Fruit fly (Drosophila melanogaster) whole organism, embryonic: ENCODE data around the gene mRpL10.

Experiments
- B-H2 ChIP-seq: fragments of 200-800 bp; sonication (Bioruptor generic); optimal IDR thresholded peaks from 2 replicates; lab custom pipeline; 2018; ENCODE audit warnings: missing biosample characterization, mild to moderate bottlenecking, missing genetic modification characterization
- CG12071 ChIP-seq: fragments of 200-800 bp; sonication (Bioruptor generic); optimal IDR thresholded peaks from 3 replicates; lab custom pipeline; 2018; ENCODE audit warnings: missing biosample characterization, mild to moderate bottlenecking, missing genetic modification characterization
- CG1233 ChIP-seq: fragments of 200-800 bp; sonication (Bioruptor generic); optimal IDR thresholded peaks from 4 replicates; lab custom pipeline; 2018; ENCODE audit warnings: missing biosample characterization, mild to moderate bottlenecking, missing genetic modification characterization
- CG13296 ChIP-seq: fragments of 200-800 bp; sonication (Bioruptor generic); optimal IDR thresholded peaks from 3 replicates; lab custom pipeline; 2018; ENCODE audit warnings: missing biosample characterization, mild to moderate bottlenecking, missing genetic modification characterization
- CG13894 ChIP-seq: fragments of 200-800 bp; sonication (Bioruptor generic); optimal IDR thresholded peaks from 3 replicates; lab custom pipeline; 2018; ENCODE audit warnings: missing biosample characterization, mild to moderate bottlenecking, missing genetic modification characterization, moderate library complexity
- CG15269 ChIP-seq: fragments of 200-800 bp; sonication (Bioruptor generic); optimal IDR thresholded peaks from 2 replicates; lab custom pipeline; 2018; ENCODE audit warnings: missing biosample characterization, mild to moderate bottlenecking, missing genetic modification characterization, moderate library complexity
- CG15601 ChIP-seq: fragments of 200-800 bp; sonication (Bioruptor generic); optimal IDR thresholded peaks from 3 replicates; lab custom pipeline; 2019; ENCODE audit warnings: missing biosample characterization, mild to moderate bottlenecking, missing genetic modification characterization, moderate library complexity
- CG16779 ChIP-seq: fragments of 200-800 bp; sonication (Bioruptor generic); IDR thresholded peaks from 2 replicates; pipeline ENCODE4 v1.3.6; 2022; ENCODE audit warnings: missing biosample characterization, missing genetic modification characterization
- CG16815 ChIP-seq: fragments of 200-800 bp; sonication (Bioruptor generic); optimal IDR thresholded peaks from 3 replicates; lab custom pipeline; 2017; ENCODE audit warnings: missing biosample characterization, mild to moderate bottlenecking, missing genetic modification characterization
- CG17568 ChIP-seq: fragments of 200-800 bp; sonication (Bioruptor generic); optimal IDR thresholded peaks from 2 replicates; lab custom pipeline; 2018; ENCODE audit warnings: missing biosample characterization, mild to moderate bottlenecking, missing genetic modification characterization, moderate library complexity
- CG2678 ChIP-seq: fragments of 200-800 bp; sonication (Bioruptor generic); optimal IDR thresholded peaks from 3 replicates; lab custom pipeline; 2019; ENCODE audit warnings: missing biosample characterization, mild to moderate bottlenecking, missing genetic modification characterization, moderate library complexity
- CG2712 ChIP-seq: fragments of 200-800 bp; optimal IDR thresholded peaks from 3 replicates; lab custom pipeline; 2019; ENCODE audit warnings: missing biosample characterization, mild to moderate bottlenecking, missing genetic modification characterization, moderate library complexity
- CG3281 ChIP-seq: fragments of 200-800 bp; sonication (Bioruptor generic); optimal IDR thresholded peaks from 3 replicates; lab custom pipeline; 2017; ENCODE audit warnings: missing biosample characterization, mild to moderate bottlenecking, missing genetic modification characterization
- CG4360 ChIP-seq: fragments of 200-800 bp; sonication (Bioruptor generic); IDR thresholded peaks from 2 replicates; pipeline ENCODE4 v1.3.6; 2022; ENCODE audit warnings: missing biosample characterization, missing genetic modification characterization
- CG6765 ChIP-seq: fragments of 200-800 bp; sonication (Bioruptor generic); optimal IDR thresholded peaks from 3 replicates; lab custom pipeline; 2017; ENCODE audit warnings: missing biosample characterization, mild to moderate bottlenecking, missing genetic modification characterization
- CG7987 ChIP-seq: fragments of 200-800 bp; sonication (Bioruptor generic); optimal IDR thresholded peaks from 2 replicates; lab custom pipeline; 2018; ENCODE audit warnings: missing biosample characterization, mild to moderate bottlenecking, missing genetic modification characterization, moderate library complexity
- CG8290 ChIP-seq, 3 experiments: fragments of 200-800 bp; sonication (Bioruptor generic); optimal IDR thresholded peaks; 2 replicates each; lab custom pipeline; 2016 to 2019; ENCODE audit warnings: missing biosample characterization in 3 of 3, missing genetic modification characterization in 3 of 3, mild to moderate bottlenecking in 2 of 3, moderate library complexity in 1 of 3
- CG9797 ChIP-seq: fragments of 200-800 bp; sonication (Bioruptor generic); optimal IDR thresholded peaks from 3 replicates; lab custom pipeline; 2018; ENCODE audit warnings: missing biosample characterization, mild to moderate bottlenecking, missing genetic modification characterization
- Dbx ChIP-seq: fragments of 200-800 bp; sonication (Bioruptor generic); IDR thresholded peaks from 3 replicates; pipeline ENCODE4 v1.3.6; 2022; ENCODE audit warnings: missing biosample characterization, missing genetic modification characterization
- Dek ChIP-seq: fragments of 200-800 bp; sonication (Bioruptor generic); optimal IDR thresholded peaks from 3 replicates; lab custom pipeline; 2019; ENCODE audit warnings: missing biosample characterization, mild to moderate bottlenecking, missing genetic modification characterization, moderate library complexity
- E2f1 ChIP-seq: fragments of 200-800 bp; sonication (Bioruptor generic); IDR thresholded peaks from 2 replicates; pipeline ENCODE4 v1.3.6; 2022; ENCODE audit warnings: missing biosample characterization, missing genetic modification characterization
- Eip74EF ChIP-seq, 2 experiments: fragments of 200-800 bp in 1 of 2; fragments of >200 bp in 1 of 2; sonication (Bioruptor generic) in 1 of 2; optimal IDR thresholded peaks; 2 replicates each; lab custom pipeline; 2017 to 2019; ENCODE audit warnings: missing biosample characterization in 2 of 2, missing genetic modification characterization in 2 of 2, mild to moderate bottlenecking in 1 of 2, moderate library complexity in 1 of 2
- Fer3 ChIP-seq: fragments of 200-800 bp; sonication (Bioruptor generic); optimal IDR thresholded peaks from 2 replicates; lab custom pipeline; 2018; ENCODE audit warnings: missing biosample characterization, mild to moderate bottlenecking, missing genetic modification characterization, moderate library complexity
- Kr ChIP-seq: fragments of 200-800 bp; sonication (Bioruptor generic); optimal IDR thresholded peaks from 2 replicates; lab custom pipeline; 2017; ENCODE audit warnings: missing biosample characterization, mild to moderate bottlenecking, missing genetic modification characterization
- Med ChIP-seq: fragments of 200-800 bp; sonication (Bioruptor generic); peaks from one replicate; lab custom pipeline; 2016; ENCODE audit warnings: missing biosample characterization, missing genetic modification characterization, mild to moderate bottlenecking, inconsistent platforms, moderate library complexity
- NC2α ChIP-seq: fragments of 200-800 bp; sonication (Bioruptor generic); optimal IDR thresholded peaks from 2 replicates; lab custom pipeline; 2016; ENCODE audit warnings: missing biosample characterization, missing genetic modification characterization
- abd-A ChIP-seq: fragments of 200-800 bp; sonication (Bioruptor generic); optimal IDR thresholded peaks from 3 replicates; lab custom pipeline; 2019; ENCODE audit warnings: missing biosample characterization, mild to moderate bottlenecking, missing genetic modification characterization, moderate library complexity
- caup ChIP-seq: fragments of 200-800 bp; sonication (Bioruptor generic); optimal IDR thresholded peaks from 3 replicates; lab custom pipeline; 2017; ENCODE audit warnings: missing biosample characterization, mild to moderate bottlenecking, missing genetic modification characterization, moderate library complexity; ENCODE audit not compliant: severe bottlenecking
- chinmo ChIP-seq: fragments of 200-800 bp; sonication (Bioruptor generic); IDR thresholded peaks from 4 replicates; pipeline ENCODE4 v1.3.6; 2022; ENCODE audit warnings: missing biosample characterization, missing genetic modification characterization; ENCODE audit not compliant: partially characterized antibody
- croc ChIP-seq: fragments of 200-800 bp; sonication (Bioruptor generic); conservative IDR thresholded peaks from 3 replicates; pipeline ENCODE4 v1.3.6; 2022; ENCODE audit warnings: missing biosample characterization, missing genetic modification characterization
- eve ChIP-seq, 2 experiments: fragments of >200 bp; optimal IDR thresholded peaks; 2 replicates each; lab custom pipeline; 2017; ENCODE audit warnings: missing biosample characterization in 2 of 2, missing genetic modification characterization in 2 of 2
- fd64A ChIP-seq: fragments of 200-800 bp; sonication (Bioruptor generic); optimal IDR thresholded peaks from 3 replicates; lab custom pipeline; 2018; ENCODE audit warnings: missing biosample characterization, mild to moderate bottlenecking, missing genetic modification characterization
- jumu ChIP-seq: fragments of 200-800 bp; sonication (Bioruptor generic); optimal IDR thresholded peaks from 3 replicates; lab custom pipeline; 2016; ENCODE audit warnings: missing biosample characterization, missing genetic modification characterization
- lbe ChIP-seq: fragments of 200-800 bp; sonication (Bioruptor generic); optimal IDR thresholded peaks from 2 replicates; lab custom pipeline; 2016; ENCODE audit warnings: missing biosample characterization, mild to moderate bottlenecking, missing genetic modification characterization
- pan ChIP-seq, 4 experiments: fragments of >200 bp in 3 of 4; fragments of 200-800 bp in 1 of 4; sonication (Bioruptor generic) in 1 of 4; optimal IDR thresholded peaks in 3 of 4; IDR thresholded peaks in 1 of 4; 2 replicates each; pipeline versions ENCODE4 v1.3.6 to Lab custom; 2017 to 2022; ENCODE audit warnings: missing biosample characterization in 2 of 4, missing genetic modification characterization in 2 of 4, mixed read lengths in 1 of 4
- pb ChIP-seq: fragments of 200-800 bp; sonication (Bioruptor generic); optimal IDR thresholded peaks from 3 replicates; lab custom pipeline; 2016; ENCODE audit warnings: missing biosample characterization, missing genetic modification characterization
- pros ChIP-seq: fragments of 200-800 bp; sonication (Bioruptor generic); optimal IDR thresholded peaks from 3 replicates; lab custom pipeline; 2019; ENCODE audit warnings: missing biosample characterization, mild to moderate bottlenecking, missing genetic modification characterization, moderate library complexity
- pzg ChIP-seq: fragments of 200-800 bp; sonication (Bioruptor generic); optimal IDR thresholded peaks from 3 replicates; lab custom pipeline; 2018; ENCODE audit warnings: missing biosample characterization, mild to moderate bottlenecking, missing genetic modification characterization, moderate library complexity
- toy ChIP-seq: fragments of 200-800 bp; sonication (Bioruptor generic); IDR thresholded peaks from 2 replicates; pipeline ENCODE4 v1.3.6; 2022; ENCODE audit warnings: missing biosample characterization, missing genetic modification characterization

The mRpL10 gene

dm6 chr2L:171499-172250, 31.9 kb upstream of the mRpL10 start (continued):
- TF ChIP-seq Dek (tag; lab: Kevin White, UChicago): no peak
- no peak for TF ChIP-seq pb (GFP tag; lab: Kevin White, UChicago)
- peak; percentile 73 for TF ChIP-seq Med
- no peak for TF ChIP-seq CG2712
- TF ChIP-seq NC2α (GFP tag; lab: Kevin White, UChicago): no peak
- peak; percentile 40 for TF ChIP-seq CG2678 (tag; lab: Kevin White, UChicago)
- TF ChIP-seq caup (GFP tag; lab: Kevin White, UChicago): peak; percentile 7
- peak; percentile 13 for TF ChIP-seq CG17568 (GFP tag; lab: Kevin White, UChicago)
- TF ChIP-seq pros (GFP tag; lab: Kevin White, UChicago): peak; percentile 59
- peak; percentile 14 for TF ChIP-seq CG3281 (GFP tag; lab: Kevin White, UChicago)
- peak in 1 of 2 experiments; percentile 19 for TF ChIP-seq eve (GFP tag; optimal IDR thresholded peaks at IDR 0.05; lab: Kevin White, UChicago)
- TF ChIP-seq CG16779 (GFP tag; lab: Robert Waterston, UW): 0 out of 2 replicates have a peak, but pooled peaks have one; percentile 47
- no peak for TF ChIP-seq pan (optimal IDR thresholded peaks at IDR 0.05; lab: Kevin White, UChicago)
- peak in 1 of 2 experiments; percentile 4 for TF ChIP-seq pan (GFP tag; optimal IDR thresholded peaks at IDR 0.05 in 1 of 2, IDR thresholded peaks at IDR 0.05 in 1 of 2)
- TF ChIP-seq CG7987 (GFP tag; lab: Kevin White, UChicago): peak; percentile 38
- TF ChIP-seq Dbx (GFP tag; lab: Robert Waterston, UW): no peak
- TF ChIP-seq CG15269 (tag; lab: Kevin White, UChicago): peak; percentile 90
- TF ChIP-seq abd-A: peak; percentile 33
- no peak for TF ChIP-seq jumu (GFP tag; lab: Kevin White, UChicago)
- TF ChIP-seq croc (GFP tag; lab: Robert Waterston, UW): no peak
- no peak for TF ChIP-seq CG15601 (tag; lab: Kevin White, UChicago)
- no peak for TF ChIP-seq toy (GFP tag; lab: Robert Waterston, UW)
- TF ChIP-seq CG16815: no peak
- no peak for TF ChIP-seq E2f1 (GFP tag; lab: Robert Waterston, UW)
- TF ChIP-seq CG9797 (GFP tag; lab: Kevin White, UChicago): no peak
- no peak for TF ChIP-seq CG4360
- TF ChIP-seq fd64A (GFP tag; lab: Kevin White, UChicago): no peak
- TF ChIP-seq CG8290 (GFP tag; optimal IDR thresholded peaks at IDR 0.05; lab: Kevin White, UChicago): no peak
- peak in 1 of 2 experiments; percentile 58 for TF ChIP-seq CG8290 (tag; optimal IDR thresholded peaks at IDR 0.05; lab: Kevin White, UChicago)
- no peak for TF ChIP-seq CG6765
- peak; percentile 14 for TF ChIP-seq CG1233
- TF ChIP-seq lbe (GFP tag; lab: Kevin White, UChicago): peak; percentile 60
- TF ChIP-seq CG13296 (GFP tag; lab: Kevin White, UChicago): peak; percentile 28
- peak; percentile 0 for TF ChIP-seq CG12071 (GFP tag; lab: Kevin White, UChicago)
- no peak for TF ChIP-seq Kr (GFP tag; lab: Kevin White, UChicago)
- peak; percentile 7 for TF ChIP-seq B-H2 (GFP tag; lab: Kevin White, UChicago)
- TF ChIP-seq chinmo: peak; percentile 81; the same call in 1 of the 4 replicates
- TF ChIP-seq CG13894: peak; percentile 73
- peak; percentile 1 for TF ChIP-seq Fer3 (tag; lab: Kevin White, UChicago)
- TF ChIP-seq Eip74EF (GFP tag; optimal IDR thresholded peaks at IDR 0.05; lab: Kevin White, UChicago): peak in 1 of 2 experiments; percentile 15
- no peak for TF ChIP-seq pzg
- TF ChIP-seq, all 482 proteins: peak for 51
